Worm (Caenorhabditis elegans) whole organism, L4/young adult: ENCODE data around the gene acl-6.

Experiments
- W03F9.2 ChIP-seq: fragments of 150-350 bp; optimal IDR thresholded peaks from 2 replicates; lab custom pipeline; 2014; ENCODE audit warnings: missing biosample characterization, missing genetic modification characterization
- dao-5 ChIP-seq: sonication (generic microtip); optimal IDR thresholded peaks from 2 replicates; lab custom pipeline; 2016; ENCODE audit warnings: missing genotype, missing genetic modification characterization, moderate library complexity, missing compliant biosample characterization
- him-1 ChIP-seq: sonication (generic microtip); optimal IDR thresholded peaks from 2 replicates; lab custom pipeline; 2016; ENCODE audit warnings: missing genotype, missing genetic modification reagents, missing genetic modification characterization, missing compliant biosample characterization

DNA sequence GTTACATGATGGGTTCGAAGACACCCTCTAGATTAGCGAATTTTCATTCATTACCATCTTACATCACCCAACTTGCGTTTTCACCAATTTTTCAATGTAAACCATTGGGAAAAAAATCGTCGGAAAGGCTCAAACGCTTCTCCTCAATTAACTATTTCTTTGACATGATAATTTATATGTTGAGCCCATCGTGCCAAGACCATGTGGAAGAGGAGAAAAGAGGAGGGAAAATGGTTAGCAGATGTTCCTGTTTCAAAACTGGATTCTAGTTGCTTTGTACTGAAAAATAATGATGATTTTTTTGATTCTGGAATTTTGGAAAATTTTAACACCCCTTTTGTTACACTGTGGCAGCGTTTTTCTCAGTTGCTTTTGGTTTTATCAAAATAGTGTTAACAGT is 10.9 kb downstream of the acl-6 start:
- TF ChIP-seq him-1 (tag; lab: Kevin White, UChicago): no peak
- no peak for TF ChIP-seq dao-5 (tag; lab: Kevin White, UChicago)
- no peak for TF ChIP-seq W03F9.2
